Fruit fly (Drosophila melanogaster): Measurements from ENCODE around the gene CG2767.

The CG2767 gene

dm6 chr3R:8001074-8001669, 6.7 kb downstream of the CG2767 start, which contains the start of the genes Kmn2 and CG2698:
Gene Kmn2, minus strand, starts transcription at chr3R:8001309.
Gene CG2698, plus strand, starts transcription at chr3R:8001562.
- peak; percentile 90 for TF ChIP-seq CG17801 (GFP tag; optimal IDR thresholded peaks at IDR 0.05; ENCODE audit: partially characterized antibody)

dm6 chr3R:7999530-8000116, 8.3 kb downstream of the CG2767 start, which contains the start of gene PIG-H:
Gene PIG-H, plus strand, starts transcription at chr3R:7999832.
- no peak for TF ChIP-seq CG17801 (GFP tag; optimal IDR thresholded peaks at IDR 0.05; ENCODE audit: partially characterized antibody)

dm6 chr3R:7998778-7999177, 9.1 kb downstream of the CG2767 start:
- no peak for TF ChIP-seq CG17801 (GFP tag; optimal IDR thresholded peaks at IDR 0.05; ENCODE audit: partially characterized antibody)

dm6 chr3R:7995722-7996121, 12.2 kb downstream of the CG2767 start, which contains the start of gene Elovl7:
Gene Elovl7, minus strand, starts transcription at chr3R:7995852.
- no peak for TF ChIP-seq CG17801 (GFP tag; optimal IDR thresholded peaks at IDR 0.05; ENCODE audit: partially characterized antibody)

dm6 chr3R:7994629-7995028, 13.3 kb downstream of the CG2767 start:
- no peak for TF ChIP-seq CG17801 (GFP tag; optimal IDR thresholded peaks at IDR 0.05; ENCODE audit: partially characterized antibody)

dm6 chr3R:7993506-7993905, 14.4 kb downstream of the CG2767 start:
- TF ChIP-seq CG17801 (GFP tag; optimal IDR thresholded peaks at IDR 0.05; ENCODE audit: partially characterized antibody): no peak

- TF ChIP-seq CG17801 (GFP tag; optimal IDR thresholded peaks at IDR 0.05; ENCODE audit: partially characterized antibody): no peak
Observed at dm6 chr3R:7992100-7992499, 15.8 kb downstream of the CG2767 start.

dm6 chr3R:7991446-7991845, 16.5 kb downstream of the CG2767 start:
- TF ChIP-seq CG17801 (GFP tag; optimal IDR thresholded peaks at IDR 0.05; ENCODE audit: partially characterized antibody): no peak

dm6 chr3R:7990799-7991423, 17.0 kb downstream of the CG2767 start:
- TF ChIP-seq CG17801 (GFP tag; optimal IDR thresholded peaks at IDR 0.05; ENCODE audit: partially characterized antibody): no peak

dm6 chr3R:7990257-7990656, 17.7 kb downstream of the CG2767 start:
- TF ChIP-seq CG17801 (GFP tag; optimal IDR thresholded peaks at IDR 0.05; ENCODE audit: partially characterized antibody): no peak

- TF ChIP-seq CG17801 (GFP tag; optimal IDR thresholded peaks at IDR 0.05; ENCODE audit: partially characterized antibody): no peak
Observed at dm6 chr3R:7981396-7981795, 26.5 kb downstream of the CG2767 start.

dm6 chr3R:7980222-7980621, 27.7 kb downstream of the CG2767 start, which contains the start of gene Sfp84E:
Gene Sfp84E, minus strand, starts transcription at chr3R:7980322.
- TF ChIP-seq CG17801 (GFP tag; optimal IDR thresholded peaks at IDR 0.05; ENCODE audit: partially characterized antibody): no peak

dm6 chr3R:7978379-7979009, 29.4 kb downstream of the CG2767 start, which contains the start of the genes CD98hc and Os-C:
Gene CD98hc, minus strand, starts transcription at chr3R:7978428.
Gene Os-C, plus strand, starts transcription at chr3R:7978959.
- no peak for TF ChIP-seq CG17801 (GFP tag; optimal IDR thresholded peaks at IDR 0.05; ENCODE audit: partially characterized antibody)

- TF ChIP-seq CG17801 (GFP tag; optimal IDR thresholded peaks at IDR 0.05; ENCODE audit: partially characterized antibody): peak; percentile 32
Observed at dm6 chr3R:7977011-7977925, 30.6 kb downstream of the CG2767 start.
